Fruit fly (Drosophila melanogaster) whole organism, embryonic: ENCODE results near the gene CG42784.

Experiments used
- Asciz ChIP-seq: fragments of 200-800 bp; sonication (Bioruptor generic); optimal IDR thresholded peaks from 2 replicates; lab custom pipeline; 2017; ENCODE audit warnings: missing biosample characterization, mild to moderate bottlenecking, missing genetic modification characterization, missing genetic modification reagents
- CG10147 ChIP-seq: fragments of 200-800 bp; sonication (Bioruptor generic); optimal IDR thresholded peaks from 2 replicates; lab custom pipeline; 2019; ENCODE audit warnings: missing biosample characterization, mild to moderate bottlenecking, missing genetic modification characterization, moderate library complexity
- CG1024 ChIP-seq: fragments of 200-800 bp; sonication (Bioruptor generic); IDR thresholded peaks from 2 replicates; pipeline ENCODE4 v1.3.6; 2022; ENCODE audit warnings: missing biosample characterization, missing genetic modification characterization
- CG10462 ChIP-seq: fragments of 200-800 bp; sonication (Bioruptor generic); optimal IDR thresholded peaks from 2 replicates; lab custom pipeline; 2016; ENCODE audit warnings: missing biosample characterization, missing genetic modification characterization
- CG11398 ChIP-seq: fragments of 200-800 bp; sonication (Bioruptor generic); optimal IDR thresholded peaks from 2 replicates; lab custom pipeline; 2016; ENCODE audit warnings: missing biosample characterization, missing genetic modification characterization
- CG11456 ChIP-seq: fragments of 200-800 bp; sonication (Bioruptor generic); IDR thresholded peaks from 3 replicates; pipeline ENCODE4 v1.3.6; 2022; ENCODE audit warnings: missing biosample characterization, missing genetic modification characterization
- CG12391 ChIP-seq: fragments of 200-800 bp; sonication (Bioruptor generic); optimal IDR thresholded peaks from 3 replicates; lab custom pipeline; 2018; ENCODE audit warnings: missing biosample characterization, mild to moderate bottlenecking, missing genetic modification characterization, moderate library complexity
- CG13296 ChIP-seq: fragments of 200-800 bp; sonication (Bioruptor generic); optimal IDR thresholded peaks from 3 replicates; lab custom pipeline; 2018; ENCODE audit warnings: missing biosample characterization, mild to moderate bottlenecking, missing genetic modification characterization
- CG14441 ChIP-seq: fragments of 200-800 bp; sonication (Bioruptor generic); IDR thresholded peaks from 2 replicates; pipeline ENCODE4 v1.3.6; 2022; ENCODE audit warnings: missing biosample characterization, missing genetic modification characterization
- CG15269 ChIP-seq: fragments of 200-800 bp; sonication (Bioruptor generic); optimal IDR thresholded peaks from 2 replicates; lab custom pipeline; 2018; ENCODE audit warnings: missing biosample characterization, mild to moderate bottlenecking, missing genetic modification characterization, moderate library complexity
- CG16863 ChIP-seq: fragments of 200-800 bp; sonication (Bioruptor generic); optimal IDR thresholded peaks from 3 replicates; lab custom pipeline; 2016; ENCODE audit warnings: missing biosample characterization, missing genetic modification characterization
- CG18619 ChIP-seq: fragments of 200-800 bp; sonication (Bioruptor generic); optimal IDR thresholded peaks from 3 replicates; lab custom pipeline; 2017; ENCODE audit warnings: missing biosample characterization, mild to moderate bottlenecking, missing genetic modification characterization
- CG18764 ChIP-seq: fragments of 200-800 bp; sonication (Bioruptor generic); optimal IDR thresholded peaks from 3 replicates; lab custom pipeline; 2016; ENCODE audit warnings: missing biosample characterization, missing genetic modification characterization
- CG2202 ChIP-seq: fragments of 200-800 bp; sonication (Bioruptor generic); optimal IDR thresholded peaks from 2 replicates; lab custom pipeline; 2018; ENCODE audit warnings: missing biosample characterization, mild to moderate bottlenecking, missing genetic modification characterization
- CG30431 ChIP-seq: fragments of 200-800 bp; sonication (Bioruptor generic); optimal IDR thresholded peaks from 2 replicates; lab custom pipeline; 2017; ENCODE audit warnings: missing biosample characterization, missing genetic modification characterization
- CG3163 ChIP-seq: fragments of 200-800 bp; sonication (Bioruptor generic); optimal IDR thresholded peaks from 3 replicates; lab custom pipeline; 2016; ENCODE audit warnings: missing biosample characterization, missing genetic modification characterization
- Camta ChIP-seq: fragments of 200-800 bp; sonication (Bioruptor generic); optimal IDR thresholded peaks from 2 replicates; lab custom pipeline; 2016; ENCODE audit warnings: missing biosample characterization, missing genetic modification characterization
- Chrac-16 ChIP-seq: fragments of 200-800 bp; sonication (Bioruptor generic); optimal IDR thresholded peaks from 3 replicates; lab custom pipeline; 2016; ENCODE audit warnings: missing biosample characterization, missing genetic modification characterization
- Deaf1 ChIP-seq: fragments of 200-800 bp; optimal IDR thresholded peaks from 3 replicates; lab custom pipeline; 2019; ENCODE audit warnings: missing biosample characterization, mild to moderate bottlenecking, missing genetic modification characterization, moderate library complexity
- Doc2 ChIP-seq: fragments of 200-800 bp; sonication (Bioruptor generic); IDR thresholded peaks from 2 replicates; pipeline ENCODE4 v1.3.6; 2022; ENCODE audit warnings: missing biosample characterization, missing genetic modification characterization
- Dref ChIP-seq: fragments of 200-800 bp; sonication (Bioruptor generic); IDR thresholded peaks from 2 replicates; pipeline ENCODE4 v1.3.6; 2022; ENCODE audit warnings: missing biosample characterization, missing genetic modification characterization
- HLH3B ChIP-seq: fragments of 200-800 bp; sonication (Bioruptor generic); IDR thresholded peaks from 2 replicates; pipeline ENCODE4 v1.3.6; 2022; ENCODE audit warnings: missing biosample characterization, missing genetic modification characterization
- HLH54F ChIP-seq: fragments of 200-800 bp; sonication (Bioruptor generic); optimal IDR thresholded peaks from 3 replicates; lab custom pipeline; 2016; ENCODE audit warnings: missing biosample characterization, missing genetic modification characterization
- HmgD ChIP-seq: fragments of 200-800 bp; sonication (Bioruptor generic); optimal IDR thresholded peaks from 3 replicates; lab custom pipeline; 2016; ENCODE audit warnings: missing biosample characterization, missing genetic modification characterization
- Lpt ChIP-seq: fragments of >200 bp; optimal IDR thresholded peaks from 2 replicates; lab custom pipeline; 2018; ENCODE audit warnings: missing biosample characterization, missing genetic modification characterization
- Mes4 ChIP-seq: fragments of 200-800 bp; sonication (Bioruptor generic); optimal IDR thresholded peaks from 2 replicates; lab custom pipeline; 2016; ENCODE audit warnings: missing biosample characterization, missing genetic modification characterization
- Myb ChIP-seq: fragments of 200-800 bp; sonication (Bioruptor generic); optimal IDR thresholded peaks from 2 replicates; lab custom pipeline; 2016; ENCODE audit warnings: missing biosample characterization, missing genetic modification characterization
- NC2α ChIP-seq: fragments of 200-800 bp; sonication (Bioruptor generic); optimal IDR thresholded peaks from 2 replicates; lab custom pipeline; 2016; ENCODE audit warnings: missing biosample characterization, missing genetic modification characterization
- NfI ChIP-seq: fragments of 200-800 bp; sonication (Bioruptor generic); optimal IDR thresholded peaks from 3 replicates; lab custom pipeline; 2018; ENCODE audit warnings: missing biosample characterization, mild to moderate bottlenecking, missing genetic modification characterization, moderate library complexity
- Rx ChIP-seq: fragments of 200-800 bp; sonication (Bioruptor generic); IDR thresholded peaks from 2 replicates; pipeline ENCODE4 v1.3.6; 2022; ENCODE audit warnings: missing biosample characterization, missing genetic modification characterization
- Trl ChIP-seq, 3 experiments: fragments of >200 bp in 2 of 3; fragments of 200-800 bp in 1 of 3; sonication (Bioruptor generic) in 1 of 3; optimal IDR thresholded peaks; 2 replicates in 1 of 3; 3 replicates in 2 of 3; lab custom pipeline; 2016 to 2017; ENCODE audit warnings: missing biosample characterization in 1 of 3, missing genetic modification characterization in 1 of 3
- Xbp1 ChIP-seq: fragments of 200-800 bp; sonication (Bioruptor generic); optimal IDR thresholded peaks from 3 replicates; lab custom pipeline; 2016; ENCODE audit warnings: missing biosample characterization, mild to moderate bottlenecking, missing genetic modification characterization
- aop ChIP-seq: fragments of 200-800 bp; sonication (Bioruptor generic); IDR thresholded peaks from 2 replicates; pipeline ENCODE4 v1.3.6; 2022; ENCODE audit warnings: missing biosample characterization, missing genetic modification characterization
- ase ChIP-seq: fragments of 200-800 bp; sonication (Bioruptor generic); IDR thresholded peaks from 3 replicates; pipeline ENCODE4 v1.3.6; 2022; ENCODE audit warnings: missing biosample characterization, missing genetic modification characterization
- bbx ChIP-seq: fragments of 200-800 bp; sonication (Bioruptor generic); IDR thresholded peaks from 2 replicates; pipeline ENCODE4 v1.3.6; 2022; ENCODE audit warnings: missing biosample characterization, missing genetic modification characterization; ENCODE audit not compliant: partially characterized antibody
- bcd ChIP-seq: fragments of 200-800 bp; sonication (Bioruptor generic); optimal IDR thresholded peaks from 2 replicates; lab custom pipeline; 2017; ENCODE audit warnings: missing biosample characterization, mild to moderate bottlenecking, missing genetic modification characterization
- cas ChIP-seq: fragments of 200-800 bp; sonication (Bioruptor generic); IDR thresholded peaks from 2 replicates; pipeline ENCODE4 v1.3.6; 2022; ENCODE audit warnings: missing biosample characterization, missing genetic modification characterization
- cato ChIP-seq: fragments of 200-800 bp; sonication (Bioruptor generic); optimal IDR thresholded peaks from 2 replicates; lab custom pipeline; 2016; ENCODE audit warnings: missing biosample characterization, missing genetic modification characterization, borderline replicate concordance
- dm ChIP-seq: fragments of 200-800 bp; sonication (Bioruptor generic); optimal IDR thresholded peaks from 3 replicates; lab custom pipeline; 2016; ENCODE audit warnings: missing biosample characterization, missing genetic modification characterization
- gem ChIP-seq: fragments of 200-800 bp; sonication (Bioruptor generic); optimal IDR thresholded peaks from 2 replicates; lab custom pipeline; 2019; ENCODE audit warnings: missing biosample characterization, mild to moderate bottlenecking, missing genetic modification characterization, moderate library complexity
- hkb ChIP-seq, 2 experiments: fragments of 200-800 bp in 1 of 2; fragments of >200 bp in 1 of 2; sonication (Bioruptor generic) in 1 of 2; IDR thresholded peaks in 1 of 2; optimal IDR thresholded peaks in 1 of 2; 2 replicates each; pipeline versions ENCODE4 v1.3.6 to Lab custom; 2017 to 2022; ENCODE audit warnings: missing biosample characterization in 1 of 2, missing genetic modification characterization in 1 of 2
- jumu ChIP-seq: fragments of 200-800 bp; sonication (Bioruptor generic); optimal IDR thresholded peaks from 3 replicates; lab custom pipeline; 2016; ENCODE audit warnings: missing biosample characterization, missing genetic modification characterization
- onecut ChIP-seq: fragments of 200-800 bp; sonication (Bioruptor generic); IDR thresholded peaks from 2 replicates; pipeline ENCODE4 v1.3.6; 2022; ENCODE audit warnings: missing biosample characterization, missing genetic modification characterization
- pros ChIP-seq: fragments of 200-800 bp; sonication (Bioruptor generic); optimal IDR thresholded peaks from 3 replicates; lab custom pipeline; 2019; ENCODE audit warnings: missing biosample characterization, mild to moderate bottlenecking, missing genetic modification characterization, moderate library complexity
- pzg ChIP-seq: fragments of 200-800 bp; sonication (Bioruptor generic); optimal IDR thresholded peaks from 3 replicates; lab custom pipeline; 2018; ENCODE audit warnings: missing biosample characterization, mild to moderate bottlenecking, missing genetic modification characterization, moderate library complexity
- row ChIP-seq: fragments of 200-800 bp; sonication (Bioruptor generic); IDR thresholded peaks from 3 replicates; pipeline ENCODE4 v1.3.6; 2022; ENCODE audit warnings: missing biosample characterization, missing genetic modification characterization
- sens-2 ChIP-seq: fragments of 200-800 bp; sonication (Bioruptor generic); IDR thresholded peaks from 2 replicates; pipeline ENCODE4 v1.3.6; 2022; ENCODE audit warnings: missing biosample characterization, missing genetic modification characterization
- so ChIP-seq: fragments of 200-800 bp; sonication (Bioruptor generic); IDR thresholded peaks from 3 replicates; pipeline ENCODE4 v1.3.6; 2022; ENCODE audit warnings: missing biosample characterization, missing genetic modification characterization
- stc ChIP-seq: fragments of 200-800 bp; sonication (Bioruptor generic); IDR thresholded peaks from 2 replicates; pipeline ENCODE4 v1.3.6; 2022; ENCODE audit warnings: missing biosample characterization, missing genetic modification characterization
- tio ChIP-seq: fragments of 200-800 bp; sonication (Bioruptor generic); optimal IDR thresholded peaks from 2 replicates; lab custom pipeline; 2017; ENCODE audit warnings: missing biosample characterization, missing genetic modification characterization, inconsistent platforms
- z ChIP-seq: fragments of 200-800 bp; sonication (Bioruptor generic); IDR thresholded peaks from 3 replicates; pipeline ENCODE4 v1.3.6; 2022; ENCODE audit warnings: missing biosample characterization, missing genetic modification characterization

The CG42784 gene

dm6 chr2L:13378488-13378964, 36.7 kb upstream of the CG42784 start, which contains the start of the genes CG9302 and beta'COP (continued):
- TF ChIP-seq NfI (GFP tag; lab: Kevin White, UChicago) (peak; percentile 69), bcd (peak; percentile 80), cato (GFP tag; lab: Kevin White, UChicago) (peak; percentile 50), CG18619 (peak; percentile 68), Myb (no peak), CG11456 (GFP tag; lab: Robert Waterston, UW) (peak; percentile 68; the same call in 1 of the 3 replicates), CG12391 (peak; percentile 85), CG11398 (GFP tag; lab: Kevin White, UChicago) (no peak), row (peak; percentile 95), cas (GFP tag; lab: Robert Waterston, UW) (no peak), CG15269 (tag; lab: Kevin White, UChicago) (no peak), Mes4 (GFP tag; lab: Kevin White, UChicago) (no peak), gem (tag; lab: Kevin White, UChicago) (peak; percentile 83), CG1024 (GFP tag; lab: Robert Waterston, UW) (no peak), CG14441 (GFP tag; lab: Robert Waterston, UW) (peak; percentile 48), jumu (GFP tag; lab: Kevin White, UChicago) (no peak), Lpt (no peak), CG16863 (GFP tag; lab: Kevin White, UChicago) (peak; percentile 1), stc (GFP tag; lab: Robert Waterston, UW) (no peak), Doc2 (GFP tag; lab: Robert Waterston, UW) (no peak), CG30431 (GFP tag; lab: Kevin White, UChicago) (peak; percentile 20), tio (GFP tag; lab: Kevin White, UChicago) (no peak), pros (no peak), Chrac-16 (GFP tag; lab: Kevin White, UChicago) (peak; percentile 66), Trl (optimal IDR thresholded peaks at IDR 0.05; lab: Kevin White, UChicago) (no peak), Trl (GFP tag; optimal IDR thresholded peaks at IDR 0.05; lab: Kevin White, UChicago) (peak; percentile 22), Dref (GFP tag; lab: Robert Waterston, UW) (peak; percentile 68), bbx (no peak; the same call in 1 of the 2 replicates), Deaf1 (tag; lab: Kevin White, UChicago) (no peak), onecut (0 out of 2 replicates have a peak, but pooled peaks have one; percentile 17), Rx (GFP tag; lab: Robert Waterston, UW) (0 out of 2 replicates have a peak, but pooled peaks have one; percentile 22), CG10147 (GFP tag; lab: Kevin White, UChicago) (peak; percentile 78), CG13296 (GFP tag; lab: Kevin White, UChicago) (no peak), CG10462 (peak; percentile 31), NC2α (GFP tag; lab: Kevin White, UChicago) (no peak), aop (no peak), Xbp1 (peak; percentile 83), dm (GFP tag; lab: Kevin White, UChicago) (peak; percentile 37), HmgD (GFP tag; lab: Kevin White, UChicago) (no peak), ase (GFP tag; lab: Robert Waterston, UW) (no peak; the same call in 2 of the 3 replicates), z (no peak), hkb (optimal IDR thresholded peaks at IDR 0.05; lab: Kevin White, UChicago) (no peak), hkb (GFP tag; IDR thresholded peaks at IDR 0.05; lab: Robert Waterston, UW) (no peak), Asciz (GFP tag; lab: Kevin White, UChicago) (no peak), Camta (no peak), HLH3B (GFP tag; lab: Robert Waterston, UW) (no peak), so (GFP tag; lab: Robert Waterston, UW) (no peak), CG2202 (tag; lab: Kevin White, UChicago) (peak; percentile 10), pzg (GFP tag; lab: Kevin White, UChicago) (peak; percentile 35), HLH54F (peak; percentile 51), sens-2 (GFP tag; lab: Robert Waterston, UW) (no peak), CG3163 (no peak), CG18764 (peak; percentile 39)
